Fruit fly (Drosophila melanogaster) whole organism, wandering third instar larva: ENCODE results near the gene Rpp14a.

ENCODE experiments used
- Abd-B ChIP-seq: fragments of >200 bp; optimal IDR thresholded peaks from 2 replicates; lab custom pipeline; 2017; ENCODE audit warnings: missing biosample characterization, missing genetic modification characterization
- CG32264 ChIP-seq: fragments of 200-800 bp; sonication (Bioruptor generic); optimal IDR thresholded peaks from 2 replicates; lab custom pipeline; 2016; ENCODE audit warnings: missing biosample characterization, missing genetic modification characterization
- CG9705 ChIP-seq: fragments of 200-800 bp; sonication (Bioruptor generic); optimal IDR thresholded peaks from 2 replicates; lab custom pipeline; 2018; ENCODE audit warnings: missing biosample characterization, mild to moderate bottlenecking, missing genetic modification characterization
- CrebA ChIP-seq: fragments of 200-800 bp; sonication (Bioruptor generic); optimal IDR thresholded peaks from 2 replicates; lab custom pipeline; 2016; ENCODE audit warnings: missing biosample characterization, mild to moderate bottlenecking, missing genetic modification characterization, borderline replicate concordance
- Dif ChIP-seq: fragments of 200-275, 200-300 bp; sonication (Bioruptor generic); optimal IDR thresholded peaks from 2 replicates; lab custom pipeline; 2018; ENCODE audit warnings: missing biosample characterization, missing genetic modification characterization; ENCODE audit not compliant: partially characterized antibody
- GATAd ChIP-seq: sonication (Bioruptor generic); optimal IDR thresholded peaks from 2 replicates; lab custom pipeline; 2016; ENCODE audit warnings: missing biosample characterization, missing genetic modification characterization
- HLH106 ChIP-seq: fragments of 200-800 bp; optimal IDR thresholded peaks from 3 replicates; lab custom pipeline; 2019; ENCODE audit warnings: missing biosample characterization, mild to moderate bottlenecking, missing genetic modification characterization, moderate library complexity
- Hnf4 ChIP-seq: fragments of 200-800 bp; sonication (Bioruptor generic); optimal IDR thresholded peaks from 2 replicates; lab custom pipeline; 2016; ENCODE audit warnings: missing biosample characterization, mild to moderate bottlenecking, missing genetic modification characterization
- Hr78 ChIP-seq: fragments of >200 bp; optimal IDR thresholded peaks from 2 replicates; lab custom pipeline; 2017; ENCODE audit warnings: missing biosample characterization, missing genetic modification characterization
- Hr83 ChIP-seq: fragments of 200-300 bp; sonication (Bioruptor generic); optimal IDR thresholded peaks from 2 replicates; lab custom pipeline; 2016; ENCODE audit warnings: missing biosample characterization, mild to moderate bottlenecking, missing genetic modification characterization, moderate library complexity; ENCODE audit not compliant: poor library complexity, severe bottlenecking
- Jra ChIP-seq: sonication (Bioruptor generic); optimal IDR thresholded peaks from 2 replicates; lab custom pipeline; 2016; ENCODE audit warnings: missing biosample characterization, missing genetic modification characterization
- Myc ChIP-seq: fragments of >200 bp; optimal IDR thresholded peaks from 2 replicates; lab custom pipeline; 2017
- N ChIP-seq: fragments of >200 bp; optimal IDR thresholded peaks from 2 replicates; lab custom pipeline; 2018; ENCODE audit warnings: missing biosample characterization, missing external identifiers, missing genetic modification characterization
- OdsH ChIP-seq: fragments of 200-800 bp; sonication (Bioruptor generic); optimal IDR thresholded peaks from 2 replicates; lab custom pipeline; 2016; ENCODE audit warnings: missing biosample characterization, mild to moderate bottlenecking, missing genetic modification characterization
- Rel ChIP-seq, 2 experiments: fragments of 200-800 bp; sonication (Bioruptor generic) in 1 of 2; optimal IDR thresholded peaks; 2 replicates in 1 of 2; 3 replicates in 1 of 2; lab custom pipeline; 2016 to 2019; ENCODE audit warnings: mild to moderate bottlenecking in 2 of 2, missing biosample characterization in 2 of 2, missing genetic modification characterization in 2 of 2, moderate library complexity in 1 of 2
- Sp1 ChIP-seq: fragments of 200-800 bp; sonication (Bioruptor generic); optimal IDR thresholded peaks from 3 replicates; lab custom pipeline; 2019; ENCODE audit warnings: missing biosample characterization, mild to moderate bottlenecking, missing genetic modification characterization, moderate library complexity
- Vsx2 ChIP-seq: fragments of 200-300, 225-300 bp; sonication (Bioruptor generic); optimal IDR thresholded peaks from 2 replicates; lab custom pipeline; 2018; ENCODE audit warnings: missing biosample characterization, missing genetic modification characterization; ENCODE audit not compliant: partially characterized antibody
- br ChIP-seq: fragments of 200-800 bp; sonication (Bioruptor generic); optimal IDR thresholded peaks from 2 replicates; lab custom pipeline; 2016; ENCODE audit warnings: missing biosample characterization, missing genetic modification characterization
- brk ChIP-seq: fragments of 200-800 bp; sonication (Bioruptor generic); optimal IDR thresholded peaks from 2 replicates; lab custom pipeline; 2016; ENCODE audit warnings: missing biosample characterization, mild to moderate bottlenecking, missing genetic modification characterization
- dl ChIP-seq, 2 experiments: fragments of 175-275, 200-275 bp in 1 of 2; fragments of 200-275 bp in 1 of 2; sonication (Bioruptor generic); optimal IDR thresholded peaks; lab custom pipeline; 2018; ENCODE audit warnings: mild to moderate bottlenecking in 2 of 2, missing biosample characterization in 2 of 2, missing genetic modification characterization in 2 of 2, moderate library complexity in 2 of 2; ENCODE audit not compliant: partially characterized antibody in 2 of 2, insufficient read depth in 1 of 2
- dmrt93B ChIP-seq: fragments of 200-800 bp; sonication (Bioruptor generic); optimal IDR thresholded peaks from 2 replicates; lab custom pipeline; 2018; ENCODE audit warnings: missing biosample characterization, mild to moderate bottlenecking, missing genetic modification characterization
- dsf ChIP-seq: sonication (Bioruptor generic); optimal IDR thresholded peaks from 2 replicates; lab custom pipeline; 2016; ENCODE audit warnings: missing biosample characterization, missing genetic modification characterization, borderline replicate concordance
- ey ChIP-seq: fragments of 200-800 bp; sonication (Bioruptor generic); optimal IDR thresholded peaks from 2 replicates; lab custom pipeline; 2016; ENCODE audit warnings: missing biosample characterization, missing genetic modification characterization
- foxo ChIP-seq, 2 experiments: fragments of 200-800 bp; sonication (Bioruptor generic); optimal IDR thresholded peaks; 2 replicates in 1 of 2; 3 replicates in 1 of 2; lab custom pipeline; 2016 to 2017; ENCODE audit warnings: missing biosample characterization in 2 of 2, missing genetic modification characterization in 2 of 2
- fru ChIP-seq: fragments of 200-800 bp; sonication (Bioruptor generic); optimal IDR thresholded peaks from 3 replicates; lab custom pipeline; 2016; ENCODE audit warnings: missing biosample characterization, mild to moderate bottlenecking, missing genetic modification characterization
- h ChIP-seq: fragments of 200-800 bp; sonication (Bioruptor generic); optimal IDR thresholded peaks from 3 replicates; lab custom pipeline; 2016; ENCODE audit warnings: missing biosample characterization, mild to moderate bottlenecking, missing genetic modification characterization
- jim ChIP-seq: fragments of 175-275, 200-325 bp; sonication (Bioruptor generic); optimal IDR thresholded peaks from 2 replicates; lab custom pipeline; 2016; ENCODE audit warnings: missing biosample characterization, mild to moderate bottlenecking, missing genetic modification characterization
- lola ChIP-seq: fragments of >200 bp; optimal IDR thresholded peaks from 2 replicates; lab custom pipeline; 2017; ENCODE audit warnings: missing biosample characterization, missing genetic modification characterization
- psq ChIP-seq: fragments of 200-800 bp; sonication (Bioruptor generic); optimal IDR thresholded peaks from 3 replicates; lab custom pipeline; 2017; ENCODE audit warnings: missing biosample characterization, mild to moderate bottlenecking, missing genetic modification characterization, moderate library complexity
- rgr ChIP-seq: fragments of 200-800 bp; sonication (Bioruptor generic); optimal IDR thresholded peaks from 3 replicates; lab custom pipeline; 2016; ENCODE audit warnings: missing biosample characterization, mild to moderate bottlenecking, missing genetic modification characterization
- sage ChIP-seq: fragments of 200-800 bp; sonication (Bioruptor generic); optimal IDR thresholded peaks from 2 replicates; lab custom pipeline; 2016; ENCODE audit warnings: missing biosample characterization, mild to moderate bottlenecking, missing genetic modification characterization
- sv ChIP-seq: fragments of 200-800 bp; sonication (Bioruptor generic); optimal IDR thresholded peaks from 3 replicates; lab custom pipeline; 2016; ENCODE audit warnings: missing biosample characterization, missing genetic modification characterization
- tai ChIP-seq: sonication (Bioruptor generic); optimal IDR thresholded peaks from 2 replicates; lab custom pipeline; 2016; ENCODE audit warnings: missing biosample characterization, missing genetic modification characterization
- usp ChIP-seq: fragments of >200 bp; optimal IDR thresholded peaks from 2 replicates; lab custom pipeline; 2017; ENCODE audit warnings: missing biosample characterization, missing genetic modification characterization
- woc ChIP-seq: sonication (Bioruptor generic); optimal IDR thresholded peaks from 2 replicates; lab custom pipeline; 2016; ENCODE audit warnings: missing biosample characterization, mild to moderate bottlenecking, missing genetic modification characterization

The Rpp14a gene

dm6 chr3R:30058057-30058868 is 1.6 kb downstream of the Rpp14a start, which contains the start of gene sima:
Gene sima, plus strand, starts transcription at chr3R:30058311.
- TF ChIP-seq Rel (GFP tag; optimal IDR thresholded peaks at IDR 0.05; lab: Kevin White, UChicago) = no peak
- TF ChIP-seq Rel (tag; optimal IDR thresholded peaks at IDR 0.05; lab: Kevin White, UChicago) = peak; percentile 27
- peak; percentile 5 for TF ChIP-seq Sp1
- TF ChIP-seq sv (GFP tag; lab: Kevin White, UChicago) = no peak
- TF ChIP-seq rgr (GFP tag; lab: Kevin White, UChicago) = peak; percentile 34
- TF ChIP-seq Myc (lab: Kevin White, UChicago) = no peak
- TF ChIP-seq foxo (GFP tag; optimal IDR thresholded peaks at IDR 0.05; lab: Kevin White, UChicago) = peak in 1 of 2 experiments; percentile 28
- TF ChIP-seq psq (GFP tag; lab: Kevin White, UChicago) = peak; percentile 96
- peak; percentile 38 for TF ChIP-seq h (GFP tag; lab: Kevin White, UChicago)
- TF ChIP-seq woc = peak; percentile 72
- no peak for TF ChIP-seq lola (GFP tag; lab: Kevin White, UChicago)
- TF ChIP-seq HLH106 (tag; lab: Kevin White, UChicago) = peak; percentile 22
- TF ChIP-seq Hr83 (GFP tag; lab: Kevin White, UChicago) = peak; percentile 9
- peak; percentile 21 for TF ChIP-seq Hnf4 (GFP tag; lab: Kevin White, UChicago)

- TF ChIP-seq h (GFP tag; lab: Kevin White, UChicago) = no peak
Measured at dm6 chr3R:30059944-30060343, 3.3 kb downstream of the Rpp14a start.

- TF ChIP-seq Hr78 (no peak), brk (GFP tag; lab: Kevin White, UChicago) (no peak), usp (no peak), woc (no peak), ey (GFP tag; lab: Kevin White, UChicago) (no peak), foxo (GFP tag; optimal IDR thresholded peaks at IDR 0.05; lab: Kevin White, UChicago) (no peak), sage (GFP tag; lab: Kevin White, UChicago) (no peak), OdsH (GFP tag; lab: Kevin White, UChicago) (no peak), Hr83 (GFP tag; lab: Kevin White, UChicago) (no peak), tai (GFP tag; lab: Kevin White, UChicago) (no peak), h (GFP tag; lab: Kevin White, UChicago) (no peak), CrebA (GFP tag; lab: Kevin White, UChicago) (no peak), Abd-B (GFP tag; lab: Kevin White, UChicago) (no peak), Jra (GFP tag; lab: Kevin White, UChicago) (no peak), Vsx2 (GFP tag; lab: Kevin White, UChicago) (no peak), rgr (GFP tag; lab: Kevin White, UChicago) (no peak), jim (GFP tag; lab: Kevin White, UChicago) (no peak)
Measured at dm6 chr3R:30060451-30061153, 3.9 kb downstream of the Rpp14a start.

dm6 chr3R:30061154-30061482 is 4.5 kb downstream of the Rpp14a start:
- TF ChIP-seq dl (GFP tag; optimal IDR thresholded peaks at IDR 0.05; lab: Kevin White, UChicago; ENCODE audit: insufficient read depth in 1 of 2, partially characterized antibody in 2 of 2) (no peak), CrebA (GFP tag; lab: Kevin White, UChicago) (no peak), rgr (GFP tag; lab: Kevin White, UChicago) (peak; percentile 92), Dif (GFP tag; lab: Kevin White, UChicago) (no peak), CG9705 (peak; percentile 44), Jra (GFP tag; lab: Kevin White, UChicago) (peak; percentile 88), ey (GFP tag; lab: Kevin White, UChicago) (peak; percentile 93), fru (GFP tag; lab: Kevin White, UChicago) (peak; percentile 95), dsf (no peak), h (GFP tag; lab: Kevin White, UChicago) (peak; percentile 95), Abd-B (GFP tag; lab: Kevin White, UChicago) (no peak), Myc (lab: Kevin White, UChicago) (no peak), lola (GFP tag; lab: Kevin White, UChicago) (no peak), usp (no peak), HLH106 (tag; lab: Kevin White, UChicago) (peak; percentile 90), sage (GFP tag; lab: Kevin White, UChicago) (peak; percentile 93), br (peak; percentile 93), OdsH (GFP tag; lab: Kevin White, UChicago) (peak; percentile 88), Hr78 (no peak), Rel (GFP tag; optimal IDR thresholded peaks at IDR 0.05; lab: Kevin White, UChicago) (peak; percentile 37), Rel (tag; optimal IDR thresholded peaks at IDR 0.05; lab: Kevin White, UChicago) (peak; percentile 47), psq (GFP tag; lab: Kevin White, UChicago) (peak; percentile 87), sv (GFP tag; lab: Kevin White, UChicago) (peak; percentile 40), N (GFP tag; lab: Kevin White, UChicago) (no peak), GATAd (GFP tag; lab: Kevin White, UChicago) (peak; percentile 60), tai (GFP tag; lab: Kevin White, UChicago) (peak; percentile 83), jim (GFP tag; lab: Kevin White, UChicago) (no peak), Hr83 (GFP tag; lab: Kevin White, UChicago) (no peak), foxo (GFP tag; optimal IDR thresholded peaks at IDR 0.05; lab: Kevin White, UChicago) (peak; percentile 58 to 93), CG32264 (GFP tag; lab: Kevin White, UChicago) (peak; percentile 91), woc (peak; percentile 87), dmrt93B (GFP tag; lab: Kevin White, UChicago) (peak; percentile 76), Sp1 (peak; percentile 89)
